Worm (Caenorhabditis elegans) whole organism, midembryonic: ENCODE measurements around the gene cyp-33A1.

Source experiments
- T22C8.4 ChIP-seq: fragments of 200-800 bp; sonication (Bioruptor generic); IDR thresholded peaks from 2 replicates; pipeline ENCODE4 v1.3.6; 2022; ENCODE audit warnings: missing genetic modification characterization, missing compliant biosample characterization
- cog-1 ChIP-seq: sonication (generic microtip); optimal IDR thresholded peaks from 2 replicates; lab custom pipeline; 2016; ENCODE audit warnings: missing genetic modification characterization, missing compliant biosample characterization
- flt-1 ChIP-seq: fragments of 200-800 bp; sonication (Bioruptor generic); IDR thresholded peaks from 2 replicates; pipeline ENCODE4 v1.3.6; 2022; ENCODE audit warnings: missing genetic modification characterization, missing compliant biosample characterization
- klf-2 ChIP-seq: fragments of 200-800 bp; sonication (Bioruptor generic); conservative IDR thresholded peaks from 2 replicates; pipeline ENCODE4 v1.3.6; 2022; ENCODE audit warnings: missing genetic modification reagents, missing genetic modification characterization, missing compliant biosample characterization
- med-1 ChIP-seq: sonication (generic microtip); optimal IDR thresholded peaks from 2 replicates; lab custom pipeline; 2017; ENCODE audit warnings: missing genetic modification characterization, mild to moderate bottlenecking, missing compliant biosample characterization, antibody characterized with exemption, missing genetic modification reagents; ENCODE audit not compliant: insufficient read depth
- ref-1 ChIP-seq: fragments of 200-800 bp; sonication (Bioruptor generic); conservative IDR thresholded peaks from 2 replicates; pipeline ENCODE4 v1.3.6; 2022; ENCODE audit warnings: missing genetic modification reagents, missing genetic modification characterization, missing compliant biosample characterization
- tab-1 ChIP-seq: fragments of 200-800 bp; sonication (Bioruptor generic); IDR thresholded peaks from 2 replicates; pipeline ENCODE4 v1.3.6; 2022; ENCODE audit warnings: missing genetic modification characterization, missing compliant biosample characterization
- ztf-23 ChIP-seq: fragments of 200-800 bp; sonication (Bioruptor generic); IDR thresholded peaks from 2 replicates; pipeline ENCODE4 v1.3.6; 2022; ENCODE audit warnings: missing genetic modification reagents, missing genetic modification characterization, missing compliant biosample characterization
- ztf-29 ChIP-seq: fragments of 200-800 bp; sonication (Bioruptor generic); IDR thresholded peaks from 2 replicates; pipeline ENCODE4 v1.3.6; 2022; ENCODE audit warnings: missing genetic modification reagents, missing genetic modification characterization, missing compliant biosample characterization

The cyp-33A1 gene

DNA sequence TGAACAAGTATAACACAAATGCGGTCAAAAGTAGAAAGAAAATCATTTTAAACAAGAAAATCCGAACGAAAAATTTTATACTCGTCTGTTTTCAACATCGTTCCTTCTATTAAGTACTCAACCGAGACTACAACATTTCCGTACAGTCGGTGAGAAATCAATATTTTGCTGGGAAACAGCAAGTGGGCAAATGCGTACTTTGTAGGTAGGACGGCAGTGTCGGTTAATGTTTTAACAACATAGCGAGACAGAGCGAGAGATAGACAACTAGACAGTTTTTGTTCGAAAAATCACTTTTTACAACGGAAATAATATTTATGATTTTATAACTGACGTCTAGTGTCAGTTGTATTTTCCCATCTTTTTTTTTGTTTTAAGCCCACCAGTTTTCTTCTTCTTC lies at the start of gene cyp-33A1:
cyp-33A1 (minus strand) TSS at position 72 of the 400 bp plus-strand sequence.
- TF ChIP-seq tab-1 (GFP tag; lab: Robert Waterston, UW) (no peak), cog-1 (no peak)

ce11 chrV:7730488-7730887 lies 49.2 kb upstream of the cyp-33A1 start:
- TF ChIP-seq tab-1 (GFP tag; lab: Robert Waterston, UW) (no peak), klf-2 (GFP tag; lab: Robert Waterston, UW) (0 out of 2 replicates have a peak, but pooled peaks have one; percentile 36), flt-1 (GFP tag; lab: Robert Waterston, UW) (peak; percentile 77; the same call in 1 of the 2 replicates)

- TF ChIP-seq ztf-29 (GFP tag; lab: Robert Waterston, UW): no peak
- TF ChIP-seq flt-1 (GFP tag; lab: Robert Waterston, UW): no peak
- TF ChIP-seq cog-1: no peak
- no peak for TF ChIP-seq klf-2 (GFP tag; lab: Robert Waterston, UW)
- TF ChIP-seq ztf-23 (GFP tag; lab: Robert Waterston, UW): no peak
- TF ChIP-seq tab-1 (GFP tag; lab: Robert Waterston, UW): no peak
- TF ChIP-seq med-1 (GFP tag; lab: Kevin White, UChicago): no peak
- TF ChIP-seq ref-1: no peak
Measured at ce11 chrV:7728679-7729027, 47.4 kb upstream of the cyp-33A1 start, which contains the start of gene Y97E10C.1. Y97E10C.1 (plus strand) TSS chrV:7728879.

- TF ChIP-seq tab-1 (GFP tag; lab: Robert Waterston, UW) (no peak), klf-2 (GFP tag; lab: Robert Waterston, UW) (0 out of 2 replicates have a peak, but pooled peaks have one; percentile 36), flt-1 (GFP tag; lab: Robert Waterston, UW) (0 out of 2 replicates have a peak, but pooled peaks have one; percentile 41), ztf-23 (GFP tag; lab: Robert Waterston, UW) (no peak), cog-1 (peak; percentile 48), med-1 (GFP tag; lab: Kevin White, UChicago) (no peak)
Measured at ce11 chrV:7728003-7728678, 46.9 kb upstream of the cyp-33A1 start.

DNA sequence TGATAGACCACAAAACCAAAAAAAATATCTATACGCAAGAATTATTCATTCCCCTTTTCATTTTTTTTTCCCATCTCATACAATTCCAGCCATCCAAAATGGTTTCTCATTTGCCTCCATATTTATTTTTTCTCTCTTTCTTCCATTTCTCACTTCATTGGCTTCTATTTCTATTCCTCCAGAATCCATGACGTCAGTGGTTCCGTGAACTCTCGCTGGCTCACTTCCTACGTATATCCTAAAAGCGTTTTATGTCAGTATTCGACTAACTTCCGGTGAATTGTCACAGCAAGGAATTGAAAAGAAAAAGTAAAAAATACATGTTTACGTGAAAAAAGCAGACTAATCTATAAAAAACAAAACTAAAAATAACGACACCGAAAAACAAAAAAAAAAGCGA lies 45.7 kb upstream of the cyp-33A1 start:
- no peak for TF ChIP-seq klf-2 (GFP tag; lab: Robert Waterston, UW)
- no peak for TF ChIP-seq tab-1 (GFP tag; lab: Robert Waterston, UW)
- TF ChIP-seq med-1 (GFP tag; lab: Kevin White, UChicago): no peak
- TF ChIP-seq ref-1: no peak
- TF ChIP-seq T22C8.4 (GFP tag; lab: Robert Waterston, UW): no peak
- TF ChIP-seq cog-1: no peak
- TF ChIP-seq flt-1 (GFP tag; lab: Robert Waterston, UW): no peak
- no peak for TF ChIP-seq ztf-23 (GFP tag; lab: Robert Waterston, UW)
- TF ChIP-seq ztf-29 (GFP tag; lab: Robert Waterston, UW): no peak

ce11 chrV:7726202-7726601 lies 44.9 kb upstream of the cyp-33A1 start:
- TF ChIP-seq med-1 (GFP tag; lab: Kevin White, UChicago) (no peak), cog-1 (no peak), T22C8.4 (GFP tag; lab: Robert Waterston, UW) (no peak), tab-1 (GFP tag; lab: Robert Waterston, UW) (no peak), ztf-23 (GFP tag; lab: Robert Waterston, UW) (no peak), klf-2 (GFP tag; lab: Robert Waterston, UW) (no peak), ref-1 (no peak), flt-1 (GFP tag; lab: Robert Waterston, UW) (no peak), ztf-29 (GFP tag; lab: Robert Waterston, UW) (no peak)

ce11 chrV:7723967-7724544 lies 42.8 kb upstream of the cyp-33A1 start, which contains the start of the genes ZK105.6 and ZK105.8:
ZK105.6 (minus strand) TSS chrV:7724067.
ZK105.8 (plus strand) TSS chrV:7724494.
- TF ChIP-seq ref-1 (no peak), ztf-23 (GFP tag; lab: Robert Waterston, UW) (no peak), T22C8.4 (GFP tag; lab: Robert Waterston, UW) (no peak), klf-2 (GFP tag; lab: Robert Waterston, UW) (no peak), ztf-29 (GFP tag; lab: Robert Waterston, UW) (no peak), tab-1 (GFP tag; lab: Robert Waterston, UW) (no peak), flt-1 (GFP tag; lab: Robert Waterston, UW) (no peak)

ce11 chrV:7721945-7722344 lies 40.7 kb upstream of the cyp-33A1 start, which contains the start of gene ZK105.14:
ZK105.14 (minus strand) TSS chrV:7722045.
- TF ChIP-seq flt-1 (GFP tag; lab: Robert Waterston, UW): no peak
- TF ChIP-seq ztf-29 (GFP tag; lab: Robert Waterston, UW): no peak
- TF ChIP-seq med-1 (GFP tag; lab: Kevin White, UChicago): no peak
- no peak for TF ChIP-seq ref-1
- TF ChIP-seq ztf-23 (GFP tag; lab: Robert Waterston, UW): no peak
- no peak for TF ChIP-seq klf-2 (GFP tag; lab: Robert Waterston, UW)
- no peak for TF ChIP-seq tab-1 (GFP tag; lab: Robert Waterston, UW)
- no peak for TF ChIP-seq T22C8.4 (GFP tag; lab: Robert Waterston, UW)
- no peak for TF ChIP-seq cog-1

DNA sequence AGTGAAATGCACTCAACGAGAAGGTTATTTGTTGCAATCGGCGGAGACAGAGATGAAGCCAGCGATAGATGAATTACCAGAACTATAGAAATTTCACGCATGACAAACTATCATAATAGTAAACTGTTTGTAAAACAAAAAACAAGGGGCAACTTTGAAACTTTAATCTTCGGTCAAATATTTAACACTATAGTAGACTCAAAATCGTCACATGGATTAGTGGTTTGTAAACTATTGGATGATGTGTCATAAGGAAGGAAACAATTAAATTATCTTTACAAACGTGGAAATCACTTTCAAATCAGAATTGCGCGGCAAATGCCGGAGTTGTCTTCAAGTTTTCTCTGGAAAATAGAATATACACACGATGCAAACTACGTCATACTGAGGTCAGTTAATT lies 36.4 kb upstream of the cyp-33A1 start, which contains the start of gene ZK105.5:
ZK105.5 (minus strand) TSS at position 101 of the 400 bp plus-strand sequence.
- TF ChIP-seq klf-2 (GFP tag; lab: Robert Waterston, UW) (no peak), flt-1 (GFP tag; lab: Robert Waterston, UW) (no peak), cog-1 (no peak), med-1 (GFP tag; lab: Kevin White, UChicago) (no peak), T22C8.4 (GFP tag; lab: Robert Waterston, UW) (no peak), ztf-29 (GFP tag; lab: Robert Waterston, UW) (no peak), ref-1 (no peak)
